Fruit fly (Drosophila melanogaster) whole organism, adult: ENCODE measurements around the gene Jhbp13.

Source experiments
- CG11617 ChIP-seq: fragments of 200-800 bp; sonication (Bioruptor generic); optimal IDR thresholded peaks from 2 replicates; lab custom pipeline; 2017; ENCODE audit warnings: mild to moderate bottlenecking, missing biosample characterization, missing genetic modification reagents, missing genetic modification characterization
- CG12768 ChIP-seq: fragments of 200-800 bp; sonication (Bioruptor generic); optimal IDR thresholded peaks from 2 replicates; lab custom pipeline; 2017; ENCODE audit warnings: missing biosample characterization, missing genetic modification characterization, mild to moderate bottlenecking, moderate library complexity, missing genetic modification reagents
- CG14711 ChIP-seq: fragments of 200-800 bp; sonication (Bioruptor generic); optimal IDR thresholded peaks from 2 replicates; lab custom pipeline; 2018; ENCODE audit warnings: missing biosample characterization, mild to moderate bottlenecking, missing genetic modification characterization, moderate library complexity
- CG1620 ChIP-seq: fragments of 200-800 bp; sonication (Bioruptor generic); optimal IDR thresholded peaks from 2 replicates; lab custom pipeline; 2016; ENCODE audit warnings: missing biosample characterization, missing genetic modification characterization
- CG33017 ChIP-seq: fragments of 200-800 bp; sonication (Bioruptor generic); optimal IDR thresholded peaks from 2 replicates; lab custom pipeline; 2018; ENCODE audit warnings: missing biosample characterization, mild to moderate bottlenecking, missing genetic modification characterization, moderate library complexity
- CG5204 ChIP-seq: fragments of 200-800 bp; sonication (Bioruptor generic); optimal IDR thresholded peaks from 2 replicates; lab custom pipeline; 2016; ENCODE audit warnings: missing biosample characterization, missing genetic modification characterization
- CG7045 ChIP-seq: fragments of 200-800 bp; sonication (Bioruptor generic); optimal IDR thresholded peaks from 2 replicates; lab custom pipeline; 2017; ENCODE audit warnings: missing biosample characterization, mild to moderate bottlenecking, missing genetic modification characterization
- CG7101 ChIP-seq: fragments of 200-800 bp; sonication (Bioruptor generic); optimal IDR thresholded peaks from 2 replicates; lab custom pipeline; 2018; ENCODE audit warnings: missing biosample characterization, mild to moderate bottlenecking, missing genetic modification characterization, moderate library complexity
- Clk ChIP-seq: fragments of 200-800 bp; sonication (Bioruptor generic); optimal IDR thresholded peaks from 2 replicates; lab custom pipeline; 2017; ENCODE audit warnings: missing biosample characterization, missing genetic modification characterization
- Crg-1 ChIP-seq: fragments of 200-800 bp; sonication (Bioruptor generic); optimal IDR thresholded peaks from 2 replicates; lab custom pipeline; 2016; ENCODE audit warnings: missing biosample characterization, missing genetic modification characterization
- Hr96 ChIP-seq: fragments of 200-800 bp; sonication (Bioruptor generic); optimal IDR thresholded peaks from 2 replicates; lab custom pipeline; 2016; ENCODE audit warnings: missing biosample characterization, missing genetic modification characterization
- Mnt ChIP-seq: fragments of 200-800 bp; sonication (Bioruptor generic); optimal IDR thresholded peaks from 2 replicates; lab custom pipeline; 2016; ENCODE audit warnings: missing biosample characterization, mild to moderate bottlenecking, missing genetic modification characterization
- bab1 ChIP-seq: fragments of 200-800 bp; sonication (Bioruptor generic); optimal IDR thresholded peaks from 3 replicates; lab custom pipeline; 2019; ENCODE audit warnings: missing biosample characterization, mild to moderate bottlenecking, missing genetic modification characterization, moderate library complexity
- cic ChIP-seq: fragments of 200-800 bp; sonication (Bioruptor generic); optimal IDR thresholded peaks from 2 replicates; lab custom pipeline; 2017; ENCODE audit warnings: missing biosample characterization, mild to moderate bottlenecking, missing genetic modification characterization, moderate library complexity
- cnc ChIP-seq, 2 experiments: fragments of >200 bp; optimal IDR thresholded peaks; 2 replicates each; lab custom pipeline; 2017
- kay ChIP-seq: fragments of 200-800 bp; sonication (Bioruptor generic); peaks from one replicate; lab custom pipeline; 2016; ENCODE audit warnings: missing biosample characterization, missing genetic modification characterization, borderline replicate concordance
- ovo ChIP-seq: fragments of 200-800 bp; sonication (Bioruptor generic); optimal IDR thresholded peaks from 2 replicates; lab custom pipeline; 2016; ENCODE audit warnings: missing biosample characterization, missing genetic modification characterization
- pad ChIP-seq: fragments of 200-800 bp; sonication (Bioruptor generic); optimal IDR thresholded peaks from 3 replicates; lab custom pipeline; 2017; ENCODE audit warnings: missing biosample characterization, missing genetic modification characterization, mild to moderate bottlenecking, moderate library complexity, missing genetic modification reagents
- tj ChIP-seq: fragments of 200-800 bp; sonication (Bioruptor generic); optimal IDR thresholded peaks from 3 replicates; lab custom pipeline; 2017; ENCODE audit warnings: missing biosample characterization, mild to moderate bottlenecking, missing genetic modification characterization, moderate library complexity
- toe ChIP-seq: fragments of 200-800 bp; sonication (Bioruptor generic); optimal IDR thresholded peaks from 2 replicates; lab custom pipeline; 2016; ENCODE audit warnings: missing biosample characterization, missing genetic modification characterization

Gene Jhbp13

DNA sequence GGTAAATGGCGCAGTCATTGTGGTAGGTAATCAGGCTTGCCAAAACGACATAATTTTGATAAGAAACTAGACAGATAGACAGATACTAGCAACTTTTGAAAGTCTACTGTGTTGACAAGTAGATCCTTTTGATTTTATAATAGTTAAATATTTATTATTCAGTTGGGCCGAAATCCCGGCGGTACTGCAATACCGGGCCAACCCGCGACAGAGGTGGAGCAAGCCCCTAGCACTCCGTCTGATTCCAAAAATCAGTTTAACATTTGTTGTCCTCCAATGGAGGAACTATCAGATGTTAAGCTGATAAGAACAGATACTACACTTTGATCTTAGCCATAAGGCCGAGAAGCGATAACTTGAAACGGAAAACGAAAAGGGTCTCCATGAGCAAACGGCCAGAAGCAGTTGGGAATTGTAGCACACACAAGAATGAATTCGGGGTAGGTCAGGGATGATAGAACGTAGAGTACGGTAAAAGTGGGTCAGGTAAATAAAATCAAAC lies 28.0 kb upstream of the Jhbp13 start, which contains the start of gene CG15482:
Gene CG15482, minus strand, starts transcription at position 51 of the 502 bp plus-strand sequence.
- peak; percentile 54 for TF ChIP-seq kay (GFP tag; lab: Kevin White, UChicago)

DNA sequence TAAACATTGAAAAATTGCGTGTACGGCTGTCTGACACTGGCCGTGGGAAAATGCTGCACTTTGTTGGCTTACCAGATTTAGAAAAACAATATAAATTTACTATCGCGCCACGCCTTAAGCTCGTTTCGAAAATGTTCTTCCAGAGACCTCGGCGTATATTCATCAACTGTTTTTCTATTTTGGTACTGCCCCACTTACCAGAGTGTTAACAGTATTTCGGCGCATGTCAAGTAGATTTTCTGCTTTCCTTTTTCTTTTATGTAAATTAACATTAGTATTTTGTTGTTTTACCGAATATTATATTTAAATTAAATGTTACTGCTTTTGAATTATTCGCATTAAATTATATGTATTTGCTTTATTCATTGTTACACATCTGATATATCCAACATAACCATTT lies 24.8 kb upstream of the Jhbp13 start, which contains the start of gene kek4:
Gene kek4, minus strand, starts transcription at position 341 of the 400 bp plus-strand sequence.
- TF ChIP-seq CG1620 (GFP tag; lab: Kevin White, UChicago) = no peak
- no peak for TF ChIP-seq ovo (GFP tag; lab: Kevin White, UChicago)
- no peak for TF ChIP-seq CG11617 (GFP tag; lab: Kevin White, UChicago)

DNA sequence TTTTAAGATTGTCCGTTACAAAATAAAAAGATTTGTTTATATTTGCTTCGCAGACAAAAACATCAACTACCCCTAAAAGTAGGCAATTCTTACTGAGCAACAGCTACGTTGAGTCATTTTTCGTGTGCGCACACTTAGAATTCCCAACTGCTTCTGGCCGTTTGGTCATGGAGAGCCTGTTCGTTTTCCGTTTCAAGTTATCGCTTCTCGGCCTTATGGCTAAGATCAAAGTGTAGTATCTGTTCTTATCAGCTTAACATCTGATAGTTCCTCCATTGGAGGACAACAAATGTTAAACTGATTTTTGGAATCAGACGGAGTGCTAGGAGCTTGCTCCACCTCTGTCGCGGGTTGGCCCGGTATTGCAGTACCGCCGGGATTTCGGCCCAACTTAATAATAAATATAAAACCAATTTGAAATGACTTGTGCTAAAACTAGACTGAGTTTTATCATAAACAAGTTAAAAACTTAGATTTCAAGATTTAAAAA lies 24.1 kb upstream of the Jhbp13 start:
- TF ChIP-seq CG12768 (GFP tag; lab: Kevin White, UChicago) (peak; percentile 55), tj (GFP tag; lab: Kevin White, UChicago) (peak; percentile 71), CG7101 (tag; lab: Kevin White, UChicago) (peak; percentile 49), cic (GFP tag; lab: Kevin White, UChicago) (peak; percentile 44), Mnt (GFP tag; lab: Kevin White, UChicago) (peak; percentile 40), bab1 (GFP tag; lab: Kevin White, UChicago) (peak; percentile 41), kay (GFP tag; lab: Kevin White, UChicago) (peak; percentile 98), CG1620 (GFP tag; lab: Kevin White, UChicago) (peak; percentile 61), Crg-1 (GFP tag; lab: Kevin White, UChicago) (peak; percentile 30), pad (GFP tag; lab: Kevin White, UChicago) (peak; percentile 44)

DNA sequence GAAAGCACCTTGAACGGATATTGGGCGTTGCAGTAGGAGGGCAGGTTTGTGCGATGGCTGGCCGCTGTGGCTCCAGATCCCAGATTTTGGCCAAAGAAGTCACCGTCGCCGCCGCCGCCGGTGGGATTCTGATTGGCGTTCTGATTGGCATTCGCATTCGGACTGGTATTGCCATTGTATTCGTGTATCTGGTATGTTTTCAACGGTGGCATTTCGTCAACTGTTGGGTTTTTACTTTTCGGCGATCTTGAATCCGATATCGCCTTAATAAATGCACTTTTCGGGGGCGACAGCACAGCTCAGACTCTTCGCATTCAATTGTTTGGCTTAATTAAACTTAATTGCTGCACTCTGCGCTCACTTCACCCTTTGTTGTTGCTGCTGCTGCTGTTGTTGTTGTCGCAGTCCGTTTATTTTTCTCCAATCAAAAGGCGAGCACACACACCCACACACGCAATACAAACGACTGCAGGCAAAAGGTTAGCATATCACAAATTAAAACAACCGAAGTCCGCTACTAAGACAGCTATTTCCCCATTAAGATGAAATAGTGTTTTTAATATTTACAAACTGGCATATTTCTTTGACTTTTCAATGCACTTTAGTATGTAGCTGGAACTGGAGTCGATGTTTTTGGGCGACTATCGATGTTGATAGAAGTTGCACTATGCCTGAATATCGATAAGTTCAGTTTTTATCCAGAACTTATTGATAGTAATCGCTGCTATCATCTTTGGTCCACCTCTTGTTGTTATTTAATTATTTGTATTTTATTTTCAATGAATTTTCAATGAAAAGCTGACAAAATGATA lies 20.3 kb upstream of the Jhbp13 start, which contains the start of the genes CG9426 and mRF1:
Gene CG9426, minus strand, starts transcription at position 643 of the 812 bp plus-strand sequence.
Gene mRF1, plus strand, starts transcription at position 699 of the 812 bp plus-strand sequence.
- no peak for TF ChIP-seq CG7045 (GFP tag; lab: Kevin White, UChicago)
- TF ChIP-seq CG11617 (GFP tag; lab: Kevin White, UChicago) = peak; percentile 1
- TF ChIP-seq ovo (GFP tag; lab: Kevin White, UChicago) = no peak
- no peak for TF ChIP-seq cnc (optimal IDR thresholded peaks at IDR 0.05; lab: Kevin White, UChicago)
- no peak for TF ChIP-seq Hr96
- TF ChIP-seq kay (GFP tag; lab: Kevin White, UChicago) = no peak
- peak; percentile 24 for TF ChIP-seq pad (GFP tag; lab: Kevin White, UChicago)
- peak; percentile 13 for TF ChIP-seq CG1620 (GFP tag; lab: Kevin White, UChicago)
- peak; percentile 48 for TF ChIP-seq bab1 (GFP tag; lab: Kevin White, UChicago)
- TF ChIP-seq CG33017 (tag; lab: Kevin White, UChicago) = peak; percentile 28
- no peak for TF ChIP-seq toe (GFP tag; lab: Kevin White, UChicago)
- no peak for TF ChIP-seq Crg-1 (GFP tag; lab: Kevin White, UChicago)
- TF ChIP-seq CG12768 (GFP tag; lab: Kevin White, UChicago) = peak; percentile 18
- peak; percentile 56 for TF ChIP-seq CG14711
- TF ChIP-seq Mnt (GFP tag; lab: Kevin White, UChicago) = peak; percentile 54
- TF ChIP-seq CG7101 (tag; lab: Kevin White, UChicago) = peak; percentile 30

DNA sequence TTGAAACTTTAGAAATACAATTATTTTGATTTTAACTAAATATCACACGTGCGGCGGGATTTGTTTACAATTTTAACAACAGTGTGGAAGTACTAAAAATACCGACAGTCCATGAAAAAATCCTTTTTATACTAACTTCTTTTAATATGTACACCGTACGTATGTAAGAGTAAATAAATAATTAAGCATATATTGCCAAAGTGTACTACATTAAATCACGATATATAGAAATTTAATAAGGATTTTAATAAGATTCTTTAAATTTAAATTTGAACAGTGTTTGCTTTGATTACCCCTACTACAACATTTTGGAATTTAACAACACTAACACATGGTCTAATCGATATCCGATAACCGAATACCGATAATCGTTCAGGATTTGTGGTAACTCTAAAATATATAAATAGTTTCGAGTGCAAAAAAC lies 17.6 kb upstream of the Jhbp13 start, which contains the start of the genes Ski6 and CG16812:
Gene Ski6, minus strand, starts transcription at position 205 of the 424 bp plus-strand sequence.
Gene CG16812, plus strand, starts transcription at position 363 of the 424 bp plus-strand sequence.
- TF ChIP-seq CG1620 (GFP tag; lab: Kevin White, UChicago) = peak; percentile 77
- TF ChIP-seq CG11617 (GFP tag; lab: Kevin White, UChicago) = peak; percentile 52
- no peak for TF ChIP-seq CG5204
- peak; percentile 90 for TF ChIP-seq Mnt (GFP tag; lab: Kevin White, UChicago)
- TF ChIP-seq CG7101 (tag; lab: Kevin White, UChicago) = peak; percentile 85
- peak; percentile 74 for TF ChIP-seq bab1 (GFP tag; lab: Kevin White, UChicago)
- peak; percentile 19 for TF ChIP-seq Clk
- TF ChIP-seq CG14711 = peak; percentile 95
- TF ChIP-seq CG33017 (tag; lab: Kevin White, UChicago) = peak; percentile 81
- TF ChIP-seq Hr96 = peak; percentile 44
- TF ChIP-seq toe (GFP tag; lab: Kevin White, UChicago) = no peak
- peak; percentile 40 for TF ChIP-seq CG12768 (GFP tag; lab: Kevin White, UChicago)
- peak; percentile 93 for TF ChIP-seq kay (GFP tag; lab: Kevin White, UChicago)
- peak; percentile 30 for TF ChIP-seq ovo (GFP tag; lab: Kevin White, UChicago)
- peak; percentile 59 for TF ChIP-seq Crg-1 (GFP tag; lab: Kevin White, UChicago)
- TF ChIP-seq tj (GFP tag; lab: Kevin White, UChicago) = peak; percentile 29
- TF ChIP-seq CG7045 (GFP tag; lab: Kevin White, UChicago) = peak; percentile 59
- TF ChIP-seq pad (GFP tag; lab: Kevin White, UChicago) = peak; percentile 63
- TF ChIP-seq cnc (optimal IDR thresholded peaks at IDR 0.05; lab: Kevin White, UChicago) = no peak
- no peak for TF ChIP-seq cic (GFP tag; lab: Kevin White, UChicago)
